Fruit fly (Drosophila melanogaster): ENCODE measurements around the gene Hip1.

- TF ChIP-seq CG34367 (tag; optimal IDR thresholded peaks at IDR 0.05) (no peak), gl (tag; optimal IDR thresholded peaks at IDR 0.05) (no peak)
Measured at dm6 chr3L:12772740-12773686, at the start of gene Hip1.

All from whole organism, pupa.